Fruit fly (Drosophila melanogaster): ENCODE data around the gene Rcd4.

The Rcd4 gene

dm6 chr2L:8382646-8383045 is at the start of gene Rcd4, which contains the start of gene CG13392:
Gene Rcd4, plus strand, starts transcription at chr2L:8382861.
Gene CG13392, minus strand, starts transcription at chr2L:8382807.
- TF ChIP-seq unpg (GFP tag; optimal IDR thresholded peaks at IDR 0.05) (peak; percentile 49), cg (GFP tag; optimal IDR thresholded peaks at IDR 0.05) (no peak), CG15269 (tag; optimal IDR thresholded peaks at IDR 0.05) (peak; percentile 43), CG17829 (tag; optimal IDR thresholded peaks at IDR 0.05) (peak; percentile 70), CG1024 (GFP tag; IDR thresholded peaks at IDR 0.05) (0 out of 2 replicates have a peak, but pooled peaks have one; percentile 16), CG6683 (GFP tag; optimal IDR thresholded peaks at IDR 0.05) (peak; percentile 32), sim (GFP tag; IDR thresholded peaks at IDR 0.05) (no peak), CG32767 (GFP tag; IDR thresholded peaks at IDR 0.05) (no peak), emc (GFP tag; optimal IDR thresholded peaks at IDR 0.05) (peak; percentile 55), bowl (GFP tag; IDR thresholded peaks at IDR 0.05) (no peak), Drgx (GFP tag; IDR thresholded peaks at IDR 0.05) (peak; percentile 45; the same call in 1 of the 2 replicates), CG7963 (GFP tag; IDR thresholded peaks at IDR 0.05; ENCODE audit: partially characterized antibody) (peak; percentile 31; the same call in 1 of the 3 replicates), CG6689 (GFP tag; IDR thresholded peaks at IDR 0.05) (0 out of 2 replicates have a peak, but pooled peaks have one; percentile 27), kni (GFP tag; optimal IDR thresholded peaks at IDR 0.05) (peak; percentile 64), Meics (GFP tag; optimal IDR thresholded peaks at IDR 0.05) (peak; percentile 62), pho (GFP tag; optimal IDR thresholded peaks at IDR 0.05) (peak; percentile 79), CG17802 (tag; optimal IDR thresholded peaks at IDR 0.05) (peak; percentile 23), Blimp-1 (GFP tag; optimal IDR thresholded peaks at IDR 0.05) (peak; percentile 27), CG13894 (tag; optimal IDR thresholded peaks at IDR 0.05) (peak; percentile 80), Fer1 (GFP tag; optimal IDR thresholded peaks at IDR 0.05) (peak; percentile 75), Hr3 (GFP tag; optimal IDR thresholded peaks at IDR 0.05) (peak; percentile 25), Tbp (GFP tag; optimal IDR thresholded peaks at IDR 0.05) (no peak), BtbVII (GFP tag; optimal IDR thresholded peaks at IDR 0.05) (no peak), insv (GFP tag; optimal IDR thresholded peaks at IDR 0.05) (peak in 1 of 2 experiments; percentile 42), CTCF (GFP tag; optimal IDR thresholded peaks at IDR 0.05) (peak; percentile 11), Bdp1 (GFP tag; optimal IDR thresholded peaks at IDR 0.05) (peak; percentile 33), oc (tag; optimal IDR thresholded peaks at IDR 0.05) (no peak), dpn (GFP tag; optimal IDR thresholded peaks at IDR 0.05) (peak; percentile 70 to 82), Atf-2 (GFP tag; optimal IDR thresholded peaks at IDR 0.05) (peak; percentile 31), hbn (GFP tag; IDR thresholded peaks at IDR 0.05; ENCODE audit: partially characterized antibody) (peak; percentile 53; the same call in 1 of the 2 replicates), otp (GFP tag; IDR thresholded peaks at IDR 0.05) (peak; percentile 50; the same call in 2 of the 3 replicates), lola (GFP tag; optimal IDR thresholded peaks at IDR 0.05) (peak in 1 of 3 experiments; percentile 6), Lhr (GFP tag; optimal IDR thresholded peaks at IDR 0.05) (peak; percentile 35), Nf-YB (GFP tag; optimal IDR thresholded peaks at IDR 0.05) (peak; percentile 11), peb (GFP tag; IDR thresholded peaks at IDR 0.05) (no peak), CG6654 (GFP tag; optimal IDR thresholded peaks at IDR 0.05) (peak; percentile 1), CG18262 (tag; optimal IDR thresholded peaks at IDR 0.05) (peak; percentile 29), Fer3 (tag; optimal IDR thresholded peaks at IDR 0.05) (peak; percentile 73), rib (GFP tag; IDR thresholded peaks at IDR 0.05) (peak; percentile 76), CG17568 (GFP tag; optimal IDR thresholded peaks at IDR 0.05) (no peak), H2.0 (GFP tag; IDR thresholded peaks at IDR 0.05) (peak; percentile 57), ind (GFP tag; optimal IDR thresholded peaks at IDR 0.05) (peak; percentile 68), CG7786 (GFP tag; optimal IDR thresholded peaks at IDR 0.05) (peak; percentile 88), pnt (GFP tag; optimal IDR thresholded peaks at IDR 0.05) (no peak), lilli (GFP tag; optimal IDR thresholded peaks at IDR 0.05) (peak; percentile 83), CG6765 (GFP tag; optimal IDR thresholded peaks at IDR 0.05) (peak; percentile 32), CG33557 (GFP tag; optimal IDR thresholded peaks at IDR 0.05) (peak; percentile 5), Dek (tag; optimal IDR thresholded peaks at IDR 0.05) (peak; percentile 32), sug (tag; optimal IDR thresholded peaks at IDR 0.05) (peak; percentile 52), BEAF-32 (GFP tag; optimal IDR thresholded peaks at IDR 0.05) (peak; percentile 63)

Data from whole organism, embryonic.